Fruit fly (Drosophila melanogaster) whole organism, embryonic: Measurements from ENCODE around the gene CG4278.
A peak's percentile ranks its signal among the peaks of the same experiment; 100 is the strongest.

Source experiments
- Atf6 ChIP-seq: fragments of 200-800 bp; sonication (Bioruptor generic); IDR thresholded peaks from 2 replicates; pipeline ENCODE4 v1.3.6; 2022; ENCODE audit warnings: missing biosample characterization, missing genetic modification characterization
- CG10267 ChIP-seq: fragments of 200-800 bp; sonication (Bioruptor generic); optimal IDR thresholded peaks from 2 replicates; lab custom pipeline; 2018; ENCODE audit warnings: missing biosample characterization, mild to moderate bottlenecking, missing genetic modification characterization, moderate library complexity
- CG10462 ChIP-seq: fragments of 200-800 bp; sonication (Bioruptor generic); optimal IDR thresholded peaks from 2 replicates; lab custom pipeline; 2016; ENCODE audit warnings: missing biosample characterization, missing genetic modification characterization
- CG10979 ChIP-seq: fragments of 200-800 bp; sonication (Bioruptor generic); optimal IDR thresholded peaks from 2 replicates; lab custom pipeline; 2018; ENCODE audit warnings: missing biosample characterization, mild to moderate bottlenecking, missing genetic modification characterization, moderate library complexity
- CG11398 ChIP-seq: fragments of 200-800 bp; sonication (Bioruptor generic); optimal IDR thresholded peaks from 2 replicates; lab custom pipeline; 2016; ENCODE audit warnings: missing biosample characterization, missing genetic modification characterization
- CG11456 ChIP-seq: fragments of 200-800 bp; sonication (Bioruptor generic); IDR thresholded peaks from 3 replicates; pipeline ENCODE4 v1.3.6; 2022; ENCODE audit warnings: missing biosample characterization, missing genetic modification characterization
- CG11696 ChIP-seq: fragments of 200-800 bp; sonication (Bioruptor generic); IDR thresholded peaks from 2 replicates; pipeline ENCODE4 v1.3.6; 2022; ENCODE audit warnings: missing biosample characterization, missing genetic modification characterization
- CG12299 ChIP-seq: fragments of 200-800 bp; sonication (Bioruptor generic); optimal IDR thresholded peaks from 2 replicates; lab custom pipeline; 2018; ENCODE audit warnings: missing biosample characterization, mild to moderate bottlenecking, missing genetic modification characterization
- CG12391 ChIP-seq: fragments of 200-800 bp; sonication (Bioruptor generic); optimal IDR thresholded peaks from 3 replicates; lab custom pipeline; 2018; ENCODE audit warnings: missing biosample characterization, mild to moderate bottlenecking, missing genetic modification characterization, moderate library complexity
- CG12744 ChIP-seq: fragments of 200-800 bp; sonication (Bioruptor generic); optimal IDR thresholded peaks from 2 replicates; lab custom pipeline; 2016; ENCODE audit warnings: missing biosample characterization, missing genetic modification characterization
- CG13123 ChIP-seq: fragments of 200-800 bp; sonication (Bioruptor generic); optimal IDR thresholded peaks from 2 replicates; lab custom pipeline; 2016; ENCODE audit warnings: missing biosample characterization, missing genetic modification characterization
- CG14860 ChIP-seq: fragments of 200-800 bp; sonication (Bioruptor generic); IDR thresholded peaks from 3 replicates; pipeline ENCODE4 v1.3.6; 2022; ENCODE audit warnings: missing biosample characterization, missing genetic modification characterization; ENCODE audit not compliant: partially characterized antibody
- CG15514 ChIP-seq: fragments of 200-800 bp; sonication (Bioruptor generic); optimal IDR thresholded peaks from 3 replicates; lab custom pipeline; 2017; ENCODE audit warnings: missing biosample characterization, missing genetic modification characterization, mild to moderate bottlenecking, moderate library complexity, missing genetic modification reagents
- CG1647 ChIP-seq: fragments of 200-800 bp; sonication (Bioruptor generic); optimal IDR thresholded peaks from 3 replicates; lab custom pipeline; 2016; ENCODE audit warnings: missing biosample characterization, missing genetic modification characterization
- CG16863 ChIP-seq: fragments of 200-800 bp; sonication (Bioruptor generic); optimal IDR thresholded peaks from 3 replicates; lab custom pipeline; 2016; ENCODE audit warnings: missing biosample characterization, missing genetic modification characterization
- CG2875 ChIP-seq: fragments of 200-800 bp; sonication (Bioruptor generic); optimal IDR thresholded peaks from 2 replicates; lab custom pipeline; 2017; ENCODE audit warnings: missing biosample characterization, mild to moderate bottlenecking, missing genetic modification characterization, missing genetic modification reagents
- CG30403 ChIP-seq: fragments of 200-800 bp; sonication (Bioruptor generic); optimal IDR thresholded peaks from 3 replicates; lab custom pipeline; 2016; ENCODE audit warnings: missing biosample characterization, missing genetic modification characterization
- CG34376 ChIP-seq: fragments of 200-800 bp; sonication (Bioruptor generic); optimal IDR thresholded peaks from 2 replicates; lab custom pipeline; 2018; ENCODE audit warnings: missing biosample characterization, mild to moderate bottlenecking, missing genetic modification characterization
- CG4404 ChIP-seq: fragments of 200-800 bp; sonication (Bioruptor generic); IDR thresholded peaks from 2 replicates; pipeline ENCODE4 v1.3.6; 2022; ENCODE audit warnings: missing biosample characterization, missing genetic modification characterization
- CG4820 ChIP-seq: fragments of 200-800 bp; sonication (Bioruptor generic); optimal IDR thresholded peaks from 3 replicates; lab custom pipeline; 2016; ENCODE audit warnings: missing biosample characterization, missing genetic modification characterization
- CG6689 ChIP-seq: fragments of 200-800 bp; sonication (Bioruptor generic); IDR thresholded peaks from 2 replicates; pipeline ENCODE4 v1.3.6; 2022; ENCODE audit warnings: missing biosample characterization, missing genetic modification characterization
- CG6854 ChIP-seq: fragments of 200-800 bp; sonication (Bioruptor generic); optimal IDR thresholded peaks from 3 replicates; lab custom pipeline; 2017; ENCODE audit warnings: missing biosample characterization, mild to moderate bottlenecking, missing genetic modification characterization
- CG7271 ChIP-seq: fragments of 200-800 bp; sonication (Bioruptor generic); optimal IDR thresholded peaks from 2 replicates; lab custom pipeline; 2018; ENCODE audit warnings: missing biosample characterization, mild to moderate bottlenecking, missing genetic modification characterization, moderate library complexity
- CG9437 ChIP-seq: fragments of 200-800 bp; sonication (Bioruptor generic); optimal IDR thresholded peaks from 2 replicates; lab custom pipeline; 2018; ENCODE audit warnings: missing biosample characterization, mild to moderate bottlenecking, missing genetic modification characterization
- Chrac-16 ChIP-seq: fragments of 200-800 bp; sonication (Bioruptor generic); optimal IDR thresholded peaks from 3 replicates; lab custom pipeline; 2016; ENCODE audit warnings: missing biosample characterization, missing genetic modification characterization
- Drgx ChIP-seq: fragments of 200-800 bp; sonication (Bioruptor generic); IDR thresholded peaks from 2 replicates; pipeline ENCODE4 v1.3.6; 2022; ENCODE audit warnings: missing biosample characterization, missing genetic modification characterization
- E2f1 ChIP-seq: fragments of 200-800 bp; sonication (Bioruptor generic); IDR thresholded peaks from 2 replicates; pipeline ENCODE4 v1.3.6; 2022; ENCODE audit warnings: missing biosample characterization, missing genetic modification characterization
- Eip74EF ChIP-seq, 2 experiments: fragments of 200-800 bp in 1 of 2; fragments of >200 bp in 1 of 2; sonication (Bioruptor generic) in 1 of 2; optimal IDR thresholded peaks; 2 replicates each; lab custom pipeline; 2017 to 2019; ENCODE audit warnings: missing biosample characterization in 2 of 2, missing genetic modification characterization in 2 of 2, mild to moderate bottlenecking in 1 of 2, moderate library complexity in 1 of 2
- Elba2 ChIP-seq: fragments of 200-800 bp; sonication (Bioruptor generic); optimal IDR thresholded peaks from 3 replicates; lab custom pipeline; 2016; ENCODE audit warnings: missing biosample characterization, missing genetic modification characterization
- Mes4 ChIP-seq: fragments of 200-800 bp; sonication (Bioruptor generic); optimal IDR thresholded peaks from 2 replicates; lab custom pipeline; 2016; ENCODE audit warnings: missing biosample characterization, missing genetic modification characterization
- Sin3A ChIP-seq: fragments of >200 bp; optimal IDR thresholded peaks from 2 replicates; lab custom pipeline; 2018
- Sox102F ChIP-seq: fragments of 200-800 bp; sonication (Bioruptor generic); optimal IDR thresholded peaks from 2 replicates; lab custom pipeline; 2018; ENCODE audit warnings: missing biosample characterization, mild to moderate bottlenecking, missing genetic modification characterization, moderate library complexity
- Stat92E ChIP-seq, 3 experiments: fragments of >200 bp in 2 of 3; fragments of 200-800 bp in 1 of 3; sonication (Bioruptor generic) in 1 of 3; optimal IDR thresholded peaks; 2 replicates each; lab custom pipeline; 2017 to 2019; ENCODE audit warnings: missing biosample characterization in 3 of 3, missing genetic modification characterization in 3 of 3, mild to moderate bottlenecking in 1 of 3, moderate library complexity in 1 of 3
- ac ChIP-seq: fragments of 200-800 bp; sonication (Bioruptor generic); optimal IDR thresholded peaks from 3 replicates; lab custom pipeline; 2017; ENCODE audit warnings: missing biosample characterization, mild to moderate bottlenecking, missing genetic modification characterization
- cas ChIP-seq: fragments of 200-800 bp; sonication (Bioruptor generic); IDR thresholded peaks from 2 replicates; pipeline ENCODE4 v1.3.6; 2022; ENCODE audit warnings: missing biosample characterization, missing genetic modification characterization
- chm ChIP-seq: fragments of 200-800 bp; sonication (Bioruptor generic); IDR thresholded peaks from 2 replicates; pipeline ENCODE4 v1.3.6; 2022; ENCODE audit warnings: missing biosample characterization, missing genetic modification characterization
- dimm ChIP-seq: fragments of 200-800 bp; sonication (Bioruptor generic); IDR thresholded peaks from 2 replicates; pipeline ENCODE4 v1.3.6; 2022; ENCODE audit warnings: missing biosample characterization, missing genetic modification characterization
- eyg ChIP-seq: fragments of 200-800 bp; sonication (Bioruptor generic); optimal IDR thresholded peaks from 3 replicates; lab custom pipeline; 2016; ENCODE audit warnings: missing biosample characterization, missing genetic modification characterization
- lilli ChIP-seq: fragments of 200-800 bp; sonication (Bioruptor generic); optimal IDR thresholded peaks from 3 replicates; lab custom pipeline; 2016; ENCODE audit warnings: missing biosample characterization, missing genetic modification characterization
- mld ChIP-seq: fragments of 200-800 bp; sonication (Bioruptor generic); IDR thresholded peaks from 3 replicates; pipeline ENCODE4 v1.3.6; 2022; ENCODE audit warnings: missing biosample characterization, missing genetic modification characterization; ENCODE audit not compliant: partially characterized antibody
- p53 ChIP-seq: fragments of 200-800 bp; sonication (Bioruptor generic); optimal IDR thresholded peaks from 2 replicates; lab custom pipeline; 2016; ENCODE audit warnings: missing biosample characterization, missing genetic modification characterization
- pan ChIP-seq, 4 experiments: fragments of >200 bp in 3 of 4; fragments of 200-800 bp in 1 of 4; sonication (Bioruptor generic) in 1 of 4; optimal IDR thresholded peaks in 3 of 4; IDR thresholded peaks in 1 of 4; 2 replicates each; pipeline versions ENCODE4 v1.3.6 to Lab custom; 2017 to 2022; ENCODE audit warnings: missing biosample characterization in 2 of 4, missing genetic modification characterization in 2 of 4, mixed read lengths in 1 of 4
- rib ChIP-seq: fragments of 200-800 bp; sonication (Bioruptor generic); IDR thresholded peaks from 2 replicates; pipeline ENCODE4 v1.3.6; 2022; ENCODE audit warnings: missing biosample characterization, missing genetic modification characterization
- ro ChIP-seq: fragments of 200-800 bp; sonication (Bioruptor generic); IDR thresholded peaks from 2 replicates; pipeline ENCODE4 v1.3.6; 2022; ENCODE audit warnings: missing biosample characterization, missing genetic modification characterization
- tio ChIP-seq: fragments of 200-800 bp; sonication (Bioruptor generic); optimal IDR thresholded peaks from 2 replicates; lab custom pipeline; 2017; ENCODE audit warnings: missing biosample characterization, missing genetic modification characterization, inconsistent platforms
- twi ChIP-seq: fragments of 200-800 bp; optimal IDR thresholded peaks from 2 replicates; lab custom pipeline; 2019; ENCODE audit warnings: missing biosample characterization, mild to moderate bottlenecking, missing genetic modification characterization, moderate library complexity
- z ChIP-seq: fragments of 200-800 bp; sonication (Bioruptor generic); IDR thresholded peaks from 3 replicates; pipeline ENCODE4 v1.3.6; 2022; ENCODE audit warnings: missing biosample characterization, missing genetic modification characterization
- zfh2 ChIP-seq: fragments of 200-800 bp; sonication (Bioruptor generic); optimal IDR thresholded peaks from 2 replicates; lab custom pipeline; 2016; ENCODE audit warnings: missing biosample characterization, missing genetic modification characterization

CG4278 gene

dm6 chr2L:16285692-16286359 lies 41.0 kb upstream of the CG4278 start (continued):
- TF ChIP-seq CG6689 (no peak), Mes4 (GFP tag; lab: Kevin White, UChicago) (peak; percentile 79), CG12744 (GFP tag; lab: Kevin White, UChicago) (peak; percentile 74), CG10979 (tag; lab: Kevin White, UChicago) (peak; percentile 90), CG7271 (no peak), E2f1 (GFP tag; lab: Robert Waterston, UW) (no peak), CG12299 (peak; percentile 70), CG15514 (GFP tag; lab: Kevin White, UChicago) (peak; percentile 70), CG1647 (GFP tag; lab: Kevin White, UChicago) (peak; percentile 81), Eip74EF (GFP tag; optimal IDR thresholded peaks at IDR 0.05; lab: Kevin White, UChicago) (peak in 1 of 2 experiments; percentile 77), CG11398 (GFP tag; lab: Kevin White, UChicago) (peak; percentile 73), CG14860 (GFP tag; lab: Robert Waterston, UW) (no peak), ro (GFP tag; lab: Robert Waterston, UW) (no peak)

dm6 chr2L:16286360-16287005 lies 40.4 kb upstream of the CG4278 start:
- TF ChIP-seq ac (GFP tag; lab: Kevin White, UChicago) (no peak), mld (no peak), CG15514 (GFP tag; lab: Kevin White, UChicago) (peak; percentile 83), CG13123 (GFP tag; lab: Kevin White, UChicago) (peak; percentile 73), cas (no peak), CG4820 (GFP tag; lab: Kevin White, UChicago) (peak; percentile 63), Sin3A (lab: Kevin White, UChicago) (no peak), CG2875 (peak; percentile 59), CG16863 (GFP tag; lab: Kevin White, UChicago) (peak; percentile 73), pan (optimal IDR thresholded peaks at IDR 0.05; lab: Kevin White, UChicago) (no peak), pan (GFP tag; optimal IDR thresholded peaks at IDR 0.05 in 1 of 2, IDR thresholded peaks at IDR 0.05 in 1 of 2) (no peak), CG34376 (no peak), CG10267 (peak; percentile 68), CG6854 (peak; percentile 64), eyg (peak; percentile 70), Stat92E (GFP tag; optimal IDR thresholded peaks at IDR 0.05; lab: Kevin White, UChicago) (no peak), z (GFP tag; lab: Robert Waterston, UW) (no peak), CG10462 (GFP tag; lab: Kevin White, UChicago) (peak; percentile 71), CG30403 (peak; percentile 82), CG9437 (GFP tag; lab: Kevin White, UChicago) (peak; percentile 56), zfh2 (peak; percentile 87), Drgx (GFP tag; lab: Robert Waterston, UW) (no peak), CG4404 (GFP tag; lab: Robert Waterston, UW) (no peak), CG11456 (GFP tag; lab: Robert Waterston, UW) (no peak), CG11696 (GFP tag; lab: Robert Waterston, UW) (no peak), Elba2 (GFP tag; lab: Kevin White, UChicago) (no peak), Sox102F (GFP tag; lab: Kevin White, UChicago) (peak; percentile 87), twi (peak; percentile 63), p53 (GFP tag; lab: Kevin White, UChicago) (no peak), chm (GFP tag; lab: Robert Waterston, UW) (no peak), tio (peak; percentile 68), dimm (no peak), Atf6 (GFP tag; lab: Robert Waterston, UW) (no peak), CG12391 (tag; lab: Kevin White, UChicago) (peak; percentile 90), Chrac-16 (GFP tag; lab: Kevin White, UChicago) (peak; percentile 82), rib (no peak), lilli (GFP tag; lab: Kevin White, UChicago) (peak; percentile 86)
